Fruit fly (Drosophila melanogaster) whole organism, prepupa: ENCODE results near the gene Gk2.
A peak's percentile ranks its signal among the peaks of the same experiment; 100 is the strongest.

Experiments used
- Blimp-1 ChIP-seq: fragments of 200-800 bp; sonication (Bioruptor generic); optimal IDR thresholded peaks from 3 replicates; lab custom pipeline; 2017; ENCODE audit warnings: missing biosample characterization, missing genetic modification characterization, mild to moderate bottlenecking, moderate library complexity, missing genetic modification reagents
- CG10631 ChIP-seq: fragments of 200-800 bp; sonication (Bioruptor generic); optimal IDR thresholded peaks from 2 replicates; lab custom pipeline; 2016; ENCODE audit warnings: missing biosample characterization, missing genetic modification characterization
- CG10669 ChIP-seq: fragments of 200-800 bp; sonication (Bioruptor generic); optimal IDR thresholded peaks from 3 replicates; lab custom pipeline; 2018; ENCODE audit warnings: missing biosample characterization, mild to moderate bottlenecking, missing genetic modification characterization, moderate library complexity
- CG15336 ChIP-seq: fragments of 200-800 bp; sonication (Bioruptor generic); IDR thresholded peaks from 2 replicates; pipeline ENCODE4 v1.3.6; 2022; ENCODE audit warnings: missing biosample characterization, missing genetic modification characterization
- CG16779 ChIP-seq: fragments of 200-800 bp; sonication (Bioruptor generic); optimal IDR thresholded peaks from 3 replicates; lab custom pipeline; 2017; ENCODE audit warnings: missing biosample characterization, mild to moderate bottlenecking, missing genetic modification characterization
- CG3032 ChIP-seq: fragments of 200-800 bp; optimal IDR thresholded peaks from 2 replicates; lab custom pipeline; 2019; ENCODE audit warnings: missing biosample characterization, mild to moderate bottlenecking, missing genetic modification characterization, moderate library complexity
- CG3919 ChIP-seq: fragments of 200-800 bp; sonication (Bioruptor generic); optimal IDR thresholded peaks from 3 replicates; lab custom pipeline; 2016; ENCODE audit warnings: missing biosample characterization, missing genetic modification characterization
- CG4318 ChIP-seq: fragments of 200-800 bp; sonication (Bioruptor generic); optimal IDR thresholded peaks from 3 replicates; lab custom pipeline; 2017; ENCODE audit warnings: missing biosample characterization, mild to moderate bottlenecking, missing genetic modification characterization
- CG6163 ChIP-seq: fragments of 200-800 bp; sonication (Bioruptor generic); IDR thresholded peaks from 3 replicates; pipeline ENCODE4 v1.3.6; 2022; ENCODE audit warnings: missing biosample characterization, missing genetic modification characterization
- CG6792 ChIP-seq: fragments of 200-800 bp; sonication (Bioruptor generic); optimal IDR thresholded peaks from 3 replicates; lab custom pipeline; 2016; ENCODE audit warnings: missing biosample characterization, missing genetic modification characterization
- CG6808 ChIP-seq: fragments of 200-800 bp; sonication (Bioruptor generic); optimal IDR thresholded peaks from 3 replicates; lab custom pipeline; 2017; ENCODE audit warnings: missing biosample characterization, missing genetic modification characterization, mild to moderate bottlenecking, moderate library complexity, missing genetic modification reagents
- CG6854 ChIP-seq: fragments of 200-800 bp; sonication (Bioruptor generic); optimal IDR thresholded peaks from 2 replicates; lab custom pipeline; 2017; ENCODE audit warnings: missing biosample characterization, mild to moderate bottlenecking, missing genetic modification characterization
- CG7368 ChIP-seq: fragments of 200-800 bp; sonication (Bioruptor generic); optimal IDR thresholded peaks from 3 replicates; lab custom pipeline; 2016; ENCODE audit warnings: missing biosample characterization, missing genetic modification characterization
- CG8119 ChIP-seq: fragments of 200-800 bp; sonication (Bioruptor generic); IDR thresholded peaks from 3 replicates; pipeline ENCODE4 v1.3.6; 2022; ENCODE audit warnings: missing biosample characterization, missing genetic modification characterization
- CG8319 ChIP-seq: fragments of 200-800 bp; sonication (Bioruptor generic); optimal IDR thresholded peaks from 3 replicates; lab custom pipeline; 2016; ENCODE audit warnings: missing biosample characterization, missing genetic modification characterization
- CG8632 ChIP-seq: fragments of 200-800 bp; sonication (Bioruptor generic); optimal IDR thresholded peaks from 3 replicates; lab custom pipeline; 2016; ENCODE audit warnings: missing biosample characterization, missing genetic modification characterization
- CG9139 ChIP-seq: fragments of 200-800 bp; sonication (Bioruptor generic); optimal IDR thresholded peaks from 3 replicates; lab custom pipeline; 2017; ENCODE audit warnings: missing biosample characterization, mild to moderate bottlenecking, missing genetic modification characterization
- Eip75B ChIP-seq: fragments of 200-800 bp; sonication (Bioruptor generic); optimal IDR thresholded peaks from 3 replicates; lab custom pipeline; 2016; ENCODE audit warnings: missing biosample characterization, missing genetic modification characterization
- Eip78C ChIP-seq: fragments of 200-800 bp; sonication (Bioruptor generic); peaks from one replicate; lab custom pipeline; 2016; ENCODE audit warnings: missing biosample characterization, missing genetic modification characterization
- Ets21C ChIP-seq: fragments of 200-800 bp; sonication (Bioruptor generic); optimal IDR thresholded peaks from 3 replicates; lab custom pipeline; 2016; ENCODE audit warnings: missing biosample characterization, missing genetic modification characterization
- Ets96B ChIP-seq: fragments of 200-800 bp; optimal IDR thresholded peaks from 2 replicates; lab custom pipeline; 2019; ENCODE audit warnings: missing biosample characterization, mild to moderate bottlenecking, missing genetic modification characterization, moderate library complexity
- Gug ChIP-seq: fragments of 200-800 bp; sonication (Bioruptor generic); IDR thresholded peaks from 2 replicates; pipeline ENCODE4 v1.3.6; 2022; ENCODE audit warnings: missing biosample characterization, missing genetic modification characterization
- Hr38 ChIP-seq: sonication (Bioruptor generic); optimal IDR thresholded peaks from 2 replicates; lab custom pipeline; 2016; ENCODE audit warnings: missing biosample characterization, missing genetic modification characterization
- Hr39 ChIP-seq: fragments of 200-800 bp; sonication (Bioruptor generic); optimal IDR thresholded peaks from 2 replicates; lab custom pipeline; 2016; ENCODE audit warnings: missing biosample characterization, missing genetic modification characterization
- Hr4 ChIP-seq: fragments of 200-800 bp; sonication (Bioruptor generic); optimal IDR thresholded peaks from 3 replicates; lab custom pipeline; 2016; ENCODE audit warnings: missing biosample characterization, missing genetic modification characterization
- Smox ChIP-seq: fragments of 200-800 bp; sonication (Bioruptor generic); optimal IDR thresholded peaks from 3 replicates; lab custom pipeline; 2016; ENCODE audit warnings: missing biosample characterization, missing genetic modification characterization
- Sox15 ChIP-seq: fragments of 200-800 bp; sonication (Bioruptor generic); optimal IDR thresholded peaks from 3 replicates; lab custom pipeline; 2016; ENCODE audit warnings: missing biosample characterization, missing genetic modification characterization
- achi ChIP-seq: fragments of 200-800 bp; sonication (Bioruptor generic); optimal IDR thresholded peaks from 3 replicates; lab custom pipeline; 2016; ENCODE audit warnings: missing biosample characterization, missing genetic modification characterization
- acj6 ChIP-seq: fragments of 200-800 bp; sonication (Bioruptor generic); optimal IDR thresholded peaks from 3 replicates; lab custom pipeline; 2016; ENCODE audit warnings: missing biosample characterization, missing genetic modification characterization
- cyc ChIP-seq: fragments of 200-800 bp; sonication (Bioruptor generic); optimal IDR thresholded peaks from 3 replicates; lab custom pipeline; 2016; ENCODE audit warnings: missing biosample characterization, missing genetic modification characterization
- eg ChIP-seq: fragments of 200-800 bp; sonication (Bioruptor generic); IDR thresholded peaks from 3 replicates; pipeline ENCODE4 v1.3.6; 2022; ENCODE audit warnings: missing biosample characterization, missing genetic modification characterization
- fd59A ChIP-seq: fragments of 200-800 bp; sonication (Bioruptor generic); optimal IDR thresholded peaks from 2 replicates; lab custom pipeline; 2017; ENCODE audit warnings: missing biosample characterization, mild to moderate bottlenecking, missing genetic modification characterization, missing genetic modification reagents
- fd85E ChIP-seq: fragments of 200-800 bp; sonication (Bioruptor generic); optimal IDR thresholded peaks from 3 replicates; lab custom pipeline; 2016; ENCODE audit warnings: missing biosample characterization, missing genetic modification characterization
- fkh ChIP-seq: fragments of 200-800 bp; sonication (Bioruptor generic); optimal IDR thresholded peaks from 3 replicates; lab custom pipeline; 2017; ENCODE audit warnings: missing biosample characterization, mild to moderate bottlenecking, missing genetic modification characterization, moderate library complexity
- pdm3 ChIP-seq: fragments of 200-800 bp; sonication (Bioruptor generic); optimal IDR thresholded peaks from 3 replicates; lab custom pipeline; 2016; ENCODE audit warnings: missing biosample characterization, missing genetic modification characterization
- salr ChIP-seq, 2 experiments: fragments of 200-800 bp; sonication (Bioruptor generic); optimal IDR thresholded peaks; 3 replicates each; lab custom pipeline; 2016 to 2018; ENCODE audit warnings: missing biosample characterization in 2 of 2, missing genetic modification characterization in 2 of 2, mild to moderate bottlenecking in 1 of 2
- spab ChIP-seq: fragments of 200-800 bp; sonication (Bioruptor generic); optimal IDR thresholded peaks from 2 replicates; lab custom pipeline; 2017; ENCODE audit warnings: missing biosample characterization, mild to moderate bottlenecking, missing genetic modification characterization, missing genetic modification reagents
- ss ChIP-seq, 2 experiments: fragments of 200-800 bp; sonication (Bioruptor generic); optimal IDR thresholded peaks; 2 replicates in 1 of 2; 3 replicates in 1 of 2; lab custom pipeline; 2017 to 2018; ENCODE audit warnings: mild to moderate bottlenecking in 2 of 2, missing biosample characterization in 2 of 2, missing genetic modification characterization in 2 of 2, moderate library complexity in 1 of 2
- svp ChIP-seq: fragments of 200-800 bp; sonication (Bioruptor generic); peaks from one replicate; lab custom pipeline; 2016; ENCODE audit warnings: missing biosample characterization, missing genetic modification characterization
- vri ChIP-seq: fragments of 200-800 bp; sonication (Bioruptor generic); optimal IDR thresholded peaks from 3 replicates; lab custom pipeline; 2016; ENCODE audit warnings: missing biosample characterization, mild to moderate bottlenecking, missing genetic modification characterization

Gk2 gene

DNA sequence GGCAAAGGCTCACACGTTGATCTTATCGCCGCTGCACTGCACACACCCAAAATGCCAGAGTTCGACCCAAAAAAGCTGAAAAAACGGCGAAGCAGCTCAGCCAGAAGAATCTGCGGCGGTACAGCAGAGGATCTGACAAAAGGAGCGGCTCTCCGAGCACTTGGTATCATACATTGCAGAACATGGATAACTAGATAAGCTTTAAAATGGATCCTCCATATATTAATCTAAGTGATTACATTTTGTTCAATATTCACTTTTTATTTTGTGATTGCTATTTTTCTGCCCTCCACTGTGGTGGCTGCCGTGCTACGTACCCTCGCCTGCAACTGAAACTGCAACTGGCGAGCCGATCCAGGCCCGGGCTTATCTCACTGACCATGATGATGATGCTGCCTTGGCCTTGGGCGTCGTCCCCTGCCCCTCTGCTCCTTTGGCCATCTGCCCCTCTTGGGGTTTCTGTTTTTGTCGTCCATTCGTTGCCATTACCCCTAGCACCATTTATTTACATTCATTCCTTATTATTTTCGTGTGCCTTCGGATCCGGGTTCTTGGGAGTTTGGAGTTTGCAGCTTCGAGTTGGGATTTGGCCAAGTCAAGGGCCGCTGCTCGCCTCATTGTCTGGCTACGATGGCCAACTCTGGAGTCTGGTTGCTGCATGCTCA, 46.0 kb upstream of the Gk2 start (continued):
- TF ChIP-seq ss (GFP tag; optimal IDR thresholded peaks at IDR 0.05; lab: Kevin White, UChicago) (peak; percentile 78 to 81), CG3032 (tag; lab: Kevin White, UChicago) (peak; percentile 84), Sox15 (peak; percentile 85), CG6854 (GFP tag; lab: Kevin White, UChicago) (peak; percentile 84), CG8319 (peak; percentile 86), Smox (GFP tag; lab: Kevin White, UChicago) (peak; percentile 88), cyc (GFP tag; lab: Kevin White, UChicago) (peak; percentile 87), fkh (GFP tag; lab: Kevin White, UChicago) (no peak), CG4318 (peak; percentile 58), fd85E (peak; percentile 8), eg (GFP tag; lab: Robert Waterston, UW) (peak; percentile 79), CG6163 (GFP tag; lab: Robert Waterston, UW) (peak; percentile 96), CG7368 (peak; percentile 83), acj6 (GFP tag; lab: Kevin White, UChicago) (peak; percentile 90), CG10669 (GFP tag; lab: Kevin White, UChicago) (peak; percentile 83), Hr39 (GFP tag; lab: Kevin White, UChicago) (peak; percentile 94), Hr4 (peak; percentile 78), CG6792 (GFP tag; lab: Kevin White, UChicago) (peak; percentile 92), Eip78C (peak; percentile 95), Gug (GFP tag; lab: Robert Waterston, UW) (peak; percentile 76), fd59A (GFP tag; lab: Kevin White, UChicago) (peak; percentile 92), CG8632 (GFP tag; lab: Kevin White, UChicago) (peak; percentile 88), svp (peak; percentile 96), CG15336 (GFP tag; lab: Robert Waterston, UW) (peak; percentile 85), CG10631 (peak; percentile 91), CG16779 (tag; lab: Kevin White, UChicago) (peak; percentile 82), spab (GFP tag; lab: Kevin White, UChicago) (peak; percentile 84), Hr38 (GFP tag; lab: Kevin White, UChicago) (no peak)
- TF ChIP-seq, all 60 proteins: peak for 58

DNA sequence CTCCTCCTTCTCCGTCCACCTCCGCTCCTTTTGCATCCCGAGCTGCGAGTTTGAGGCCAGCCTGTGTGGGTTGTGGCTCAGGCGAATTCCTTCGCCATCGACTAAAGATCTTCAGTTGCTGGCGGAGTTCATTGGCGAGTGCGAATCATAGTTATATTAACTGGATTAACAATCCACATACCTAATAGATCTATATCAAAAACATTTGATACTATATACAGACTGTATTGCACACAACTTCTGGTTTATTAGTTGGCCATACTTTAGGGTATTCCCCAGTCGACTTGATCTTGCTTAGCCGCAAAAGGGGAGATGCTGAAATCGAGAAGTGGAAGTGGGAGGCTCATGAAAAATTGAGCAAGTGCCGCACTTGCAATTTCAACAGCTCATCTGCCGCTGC, 45.3 kb upstream of the Gk2 start:
- TF ChIP-seq eg (GFP tag; lab: Robert Waterston, UW): no peak
- TF ChIP-seq Ets21C: no peak
- TF ChIP-seq Ets96B (tag; lab: Kevin White, UChicago): peak; percentile 69
- 0 out of 3 replicates have a peak, but pooled peaks have one; percentile 19 for TF ChIP-seq CG8119 (GFP tag; lab: Robert Waterston, UW)
- TF ChIP-seq Eip78C: peak; percentile 74
- TF ChIP-seq Eip75B: no peak
- TF ChIP-seq CG6792 (GFP tag; lab: Kevin White, UChicago): no peak
- TF ChIP-seq CG10631: peak; percentile 17
- no peak for TF ChIP-seq CG16779 (tag; lab: Kevin White, UChicago)
- TF ChIP-seq CG10669 (GFP tag; lab: Kevin White, UChicago): peak; percentile 68
- peak; percentile 32 for TF ChIP-seq achi (GFP tag; lab: Kevin White, UChicago)
- peak; percentile 18 for TF ChIP-seq fd59A (GFP tag; lab: Kevin White, UChicago)
- TF ChIP-seq salr (GFP tag; optimal IDR thresholded peaks at IDR 0.05; lab: Kevin White, UChicago): peak in 1 of 2 experiments; percentile 26
- no peak for TF ChIP-seq pdm3 (GFP tag; lab: Kevin White, UChicago)
- peak; percentile 46 for TF ChIP-seq CG3919 (GFP tag; lab: Kevin White, UChicago)
- TF ChIP-seq vri (GFP tag; lab: Kevin White, UChicago): no peak
- peak; percentile 48 for TF ChIP-seq CG3032 (tag; lab: Kevin White, UChicago)
- peak; percentile 51 for TF ChIP-seq spab (GFP tag; lab: Kevin White, UChicago)
- peak; percentile 32 for TF ChIP-seq CG6808 (GFP tag; lab: Kevin White, UChicago)
- peak; percentile 35; the same call in 1 of the 3 replicates for TF ChIP-seq CG6163 (GFP tag; lab: Robert Waterston, UW)
- peak; percentile 10 for TF ChIP-seq CG9139 (GFP tag; lab: Kevin White, UChicago)
- TF ChIP-seq Blimp-1 (GFP tag; lab: Kevin White, UChicago): no peak
- TF ChIP-seq cyc (GFP tag; lab: Kevin White, UChicago): peak; percentile 23
